Fruit fly (Drosophila melanogaster): Measurements from ENCODE around the gene Chsy.

Gene Chsy

DNA sequence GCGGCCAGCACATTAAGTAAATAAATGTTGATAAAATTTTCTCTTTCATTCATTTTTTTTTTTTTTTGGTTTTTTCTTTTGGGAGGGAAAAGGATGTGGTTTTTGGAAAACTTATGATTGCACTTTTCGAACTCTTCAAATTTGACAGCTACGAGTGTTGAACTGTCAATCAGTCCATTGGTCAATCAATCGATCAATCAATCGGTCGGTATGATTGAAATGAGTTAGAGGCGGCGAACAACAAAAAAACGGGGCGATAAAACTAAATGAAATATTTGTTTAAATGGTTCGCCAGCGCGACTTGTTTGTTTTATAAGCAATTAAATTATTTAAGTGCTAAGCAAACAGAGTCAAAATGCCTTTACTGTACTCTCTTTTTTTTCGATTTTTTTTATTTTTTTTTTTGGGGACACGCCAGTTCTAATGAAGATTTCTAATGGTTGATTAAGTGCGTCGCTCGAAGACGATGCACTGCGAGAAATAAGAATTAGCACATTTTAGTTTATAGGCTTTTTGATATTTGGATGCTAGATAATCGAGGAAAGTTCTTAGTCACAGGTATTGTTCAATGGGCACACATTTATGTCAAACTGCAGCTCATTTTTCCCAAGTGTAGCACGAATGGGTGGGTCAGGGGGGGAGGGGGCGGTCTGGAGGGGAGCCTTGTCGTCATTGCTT, 25.8 kb upstream of the Chsy start (continued):
- TF ChIP-seq Optix (GFP tag; IDR thresholded peaks at IDR 0.05) (peak; percentile 83), CG1603 (tag; optimal IDR thresholded peaks at IDR 0.05) (peak; percentile 79), slou (GFP tag; optimal IDR thresholded peaks at IDR 0.05) (peak; percentile 6), CG15696 (tag; optimal IDR thresholded peaks at IDR 0.05) (peak; percentile 61), Vsx1 (GFP tag; optimal IDR thresholded peaks at IDR 0.05) (peak; percentile 50), Poxn (GFP tag; IDR thresholded peaks at IDR 0.05) (no peak), Mad (GFP tag; optimal IDR thresholded peaks at IDR 0.05) (peak; percentile 63), pita (GFP tag; optimal IDR thresholded peaks at IDR 0.05) (no peak), ssp (GFP tag; IDR thresholded peaks at IDR 0.05) (peak; percentile 77), Hr39 (optimal IDR thresholded peaks at IDR 0.05) (no peak), Lpt (GFP tag; optimal IDR thresholded peaks at IDR 0.05) (no peak), Oaz (GFP tag; IDR thresholded peaks at IDR 0.05) (peak; percentile 62), eve (GFP tag; optimal IDR thresholded peaks at IDR 0.05) (peak in 1 of 2 experiments; percentile 57), wek (GFP tag; optimal IDR thresholded peaks at IDR 0.05) (peak; percentile 55), CG33557 (GFP tag; optimal IDR thresholded peaks at IDR 0.05) (peak; percentile 57), Xbp1 (GFP tag; optimal IDR thresholded peaks at IDR 0.05) (peak; percentile 88), CG10543 (GFP tag; optimal IDR thresholded peaks at IDR 0.05) (peak; percentile 57), kni (GFP tag; optimal IDR thresholded peaks at IDR 0.05) (no peak), Fer1 (GFP tag; optimal IDR thresholded peaks at IDR 0.05) (peak; percentile 78), so (GFP tag; IDR thresholded peaks at IDR 0.05) (peak; percentile 52; the same call in 1 of the 3 replicates), CG12744 (GFP tag; optimal IDR thresholded peaks at IDR 0.05) (no peak), dpn (GFP tag; optimal IDR thresholded peaks at IDR 0.05) (peak; percentile 64 to 87), pzg (GFP tag; optimal IDR thresholded peaks at IDR 0.05) (no peak), ind (GFP tag; optimal IDR thresholded peaks at IDR 0.05) (peak; percentile 90), CG1529 (GFP tag; optimal IDR thresholded peaks at IDR 0.05) (peak; percentile 79), CG4820 (GFP tag; optimal IDR thresholded peaks at IDR 0.05) (peak; percentile 84), ATbp (GFP tag; optimal IDR thresholded peaks at IDR 0.05) (peak; percentile 81), hth (optimal IDR thresholded peaks at IDR 0.05) (no peak), unpg (GFP tag; optimal IDR thresholded peaks at IDR 0.05) (peak; percentile 86), al (GFP tag; IDR thresholded peaks at IDR 0.05) (0 out of 2 replicates have a peak, but pooled peaks have one; percentile 44), chif (GFP tag; optimal IDR thresholded peaks at IDR 0.05) (peak; percentile 61 to 71), CG2875 (GFP tag; optimal IDR thresholded peaks at IDR 0.05) (peak; percentile 76), CG10462 (GFP tag; optimal IDR thresholded peaks at IDR 0.05) (peak; percentile 32), row (GFP tag; IDR thresholded peaks at IDR 0.05) (peak; percentile 86), Deaf1 (tag; optimal IDR thresholded peaks at IDR 0.05) (peak; percentile 53), emc (GFP tag; optimal IDR thresholded peaks at IDR 0.05) (peak; percentile 45), chn (GFP tag; optimal IDR thresholded peaks at IDR 0.05) (peak; percentile 64), corto (GFP tag; optimal IDR thresholded peaks at IDR 0.05) (no peak), bbx (GFP tag; IDR thresholded peaks at IDR 0.05; ENCODE audit: partially characterized antibody) (no peak), CG4730 (GFP tag; IDR thresholded peaks at IDR 0.05) (peak; percentile 76), chinmo (GFP tag; IDR thresholded peaks at IDR 0.05; ENCODE audit: partially characterized antibody) (no peak), Dad (GFP tag; optimal IDR thresholded peaks at IDR 0.05) (peak; percentile 57)

Data from whole organism, embryonic.